Fruit fly (Drosophila melanogaster) S2 (cell line): ENCODE results near the gene CG5265.

Experiments used
- CG8478 ChIP-seq: fragments of >200 bp; optimal IDR thresholded peaks from 2 replicates; lab custom pipeline; 2018
- CTCF ChIP-seq, 2 experiments: fragments of >200 bp; optimal IDR thresholded peaks; 2 replicates each; lab custom pipeline; 2018

- TF ChIP-seq CG8478 (lab: Kevin White, UChicago): no peak
- TF ChIP-seq CTCF (optimal IDR thresholded peaks at IDR 0.05; lab: Kevin White, UChicago): no peak
These were observed 19.9 kb upstream of the CG5265 start for dm6 chr3R:17118917-17119378.
